Worm (Caenorhabditis elegans) whole organism, midembryonic: ENCODE results near the gene R01H2.8.

ENCODE experiments used
- T22C8.4 ChIP-seq: fragments of 200-800 bp; sonication (Bioruptor generic); IDR thresholded peaks from 2 replicates; pipeline ENCODE4 v1.3.6; 2022; ENCODE audit warnings: missing genetic modification characterization, missing compliant biosample characterization
- cog-1 ChIP-seq: sonication (generic microtip); optimal IDR thresholded peaks from 2 replicates; lab custom pipeline; 2016; ENCODE audit warnings: missing genetic modification characterization, missing compliant biosample characterization
- flt-1 ChIP-seq: fragments of 200-800 bp; sonication (Bioruptor generic); IDR thresholded peaks from 2 replicates; pipeline ENCODE4 v1.3.6; 2022; ENCODE audit warnings: missing genetic modification characterization, missing compliant biosample characterization
- klf-2 ChIP-seq: fragments of 200-800 bp; sonication (Bioruptor generic); conservative IDR thresholded peaks from 2 replicates; pipeline ENCODE4 v1.3.6; 2022; ENCODE audit warnings: missing genetic modification reagents, missing genetic modification characterization, missing compliant biosample characterization
- med-1 ChIP-seq: sonication (generic microtip); optimal IDR thresholded peaks from 2 replicates; lab custom pipeline; 2017; ENCODE audit warnings: missing genetic modification characterization, mild to moderate bottlenecking, missing compliant biosample characterization, antibody characterized with exemption, missing genetic modification reagents; ENCODE audit not compliant: insufficient read depth
- ref-1 ChIP-seq: fragments of 200-800 bp; sonication (Bioruptor generic); conservative IDR thresholded peaks from 2 replicates; pipeline ENCODE4 v1.3.6; 2022; ENCODE audit warnings: missing genetic modification reagents, missing genetic modification characterization, missing compliant biosample characterization
- tab-1 ChIP-seq: fragments of 200-800 bp; sonication (Bioruptor generic); IDR thresholded peaks from 2 replicates; pipeline ENCODE4 v1.3.6; 2022; ENCODE audit warnings: missing genetic modification characterization, missing compliant biosample characterization
- ztf-23 ChIP-seq: fragments of 200-800 bp; sonication (Bioruptor generic); IDR thresholded peaks from 2 replicates; pipeline ENCODE4 v1.3.6; 2022; ENCODE audit warnings: missing genetic modification reagents, missing genetic modification characterization, missing compliant biosample characterization
- ztf-29 ChIP-seq: fragments of 200-800 bp; sonication (Bioruptor generic); IDR thresholded peaks from 2 replicates; pipeline ENCODE4 v1.3.6; 2022; ENCODE audit warnings: missing genetic modification reagents, missing genetic modification characterization, missing compliant biosample characterization

ce11 chrIII:7111793-7112192 is 42.9 kb downstream of the R01H2.8 start, which contains the start of gene B0280.7:
- TF ChIP-seq klf-2 (GFP tag; lab: Robert Waterston, UW) (no peak), med-1 (GFP tag; lab: Kevin White, UChicago) (no peak), ztf-29 (no peak), cog-1 (tag; lab: Kevin White, UChicago) (no peak), T22C8.4 (GFP tag; lab: Robert Waterston, UW) (no peak), ref-1 (GFP tag; lab: Robert Waterston, UW) (no peak), ztf-23 (GFP tag; lab: Robert Waterston, UW) (no peak), tab-1 (GFP tag; lab: Robert Waterston, UW) (no peak), flt-1 (GFP tag; lab: Robert Waterston, UW) (no peak)
